Fruit fly (Drosophila melanogaster) whole organism, pupa: Measurements from ENCODE around the gene Srr.

Source experiments
- CG10348 ChIP-seq: fragments of 200-800 bp; sonication (Bioruptor generic); IDR thresholded peaks from 2 replicates; pipeline ENCODE4 v1.3.6; 2022; ENCODE audit warnings: missing biosample characterization, missing genetic modification characterization
- CG12605 ChIP-seq: fragments of 200-800 bp; sonication (Bioruptor generic); IDR thresholded peaks from 2 replicates; pipeline ENCODE4 v1.3.6; 2022; ENCODE audit warnings: missing biosample characterization, missing genetic modification characterization
- CG13204 ChIP-seq: fragments of 200-800 bp; sonication (Bioruptor generic); optimal IDR thresholded peaks from 2 replicates; lab custom pipeline; 2018; ENCODE audit warnings: missing biosample characterization, mild to moderate bottlenecking, missing genetic modification characterization, moderate library complexity
- CG14655 ChIP-seq: fragments of 200-800 bp; sonication (Bioruptor generic); optimal IDR thresholded peaks from 3 replicates; lab custom pipeline; 2017; ENCODE audit warnings: mild to moderate bottlenecking, missing biosample characterization, missing genetic modification reagents, missing genetic modification characterization
- CG15710 ChIP-seq: fragments of 200-800 bp; sonication (Bioruptor generic); optimal IDR thresholded peaks from 2 replicates; lab custom pipeline; 2018; ENCODE audit warnings: missing biosample characterization, mild to moderate bottlenecking, missing genetic modification characterization, moderate library complexity
- CG17806 ChIP-seq: fragments of 200-800 bp; sonication (Bioruptor generic); optimal IDR thresholded peaks from 2 replicates; lab custom pipeline; 2018; ENCODE audit warnings: missing biosample characterization, mild to moderate bottlenecking, missing genetic modification characterization, moderate library complexity
- CG32121 ChIP-seq: fragments of 200-800 bp; sonication (Bioruptor generic); IDR thresholded peaks from 2 replicates; pipeline ENCODE4 v1.3.6; 2022; ENCODE audit warnings: missing biosample characterization, missing genetic modification characterization
- CG34367 ChIP-seq: fragments of 200-800 bp; sonication (Bioruptor generic); optimal IDR thresholded peaks from 2 replicates; lab custom pipeline; 2018; ENCODE audit warnings: missing biosample characterization, mild to moderate bottlenecking, missing genetic modification characterization
- CG4496 ChIP-seq: fragments of 200-800 bp; sonication (Bioruptor generic); IDR thresholded peaks from 3 replicates; pipeline ENCODE4 v1.3.6; 2022; ENCODE audit warnings: missing biosample characterization, missing genetic modification characterization
- CG8159 ChIP-seq: fragments of 200-800 bp; sonication (Bioruptor generic); optimal IDR thresholded peaks from 3 replicates; lab custom pipeline; 2018; ENCODE audit warnings: missing biosample characterization, mild to moderate bottlenecking, missing genetic modification characterization, moderate library complexity
- CG8301 ChIP-seq: fragments of 200-800 bp; sonication (Bioruptor generic); optimal IDR thresholded peaks from 2 replicates; lab custom pipeline; 2018; ENCODE audit warnings: missing biosample characterization, mild to moderate bottlenecking, missing genetic modification characterization
- CG9948 ChIP-seq: fragments of 200-800 bp; sonication (Bioruptor generic); optimal IDR thresholded peaks from 2 replicates; lab custom pipeline; 2018; ENCODE audit warnings: missing biosample characterization, mild to moderate bottlenecking, missing genetic modification characterization, moderate library complexity
- D1 ChIP-seq: fragments of 200-800 bp; sonication (Bioruptor generic); optimal IDR thresholded peaks from 2 replicates; lab custom pipeline; 2018; ENCODE audit warnings: missing biosample characterization, mild to moderate bottlenecking, missing genetic modification characterization, moderate library complexity
- EcR ChIP-seq: fragments of 200-800 bp; sonication (Bioruptor generic); optimal IDR thresholded peaks from 3 replicates; lab custom pipeline; 2019; ENCODE audit warnings: missing biosample characterization, missing genetic modification characterization, mild to moderate bottlenecking, moderate library complexity, missing genetic modification reagents
- Ets98B ChIP-seq: fragments of 200-800 bp; sonication (Bioruptor generic); IDR thresholded peaks from 2 replicates; pipeline ENCODE4 v1.3.6; 2022; ENCODE audit warnings: missing biosample characterization, missing genetic modification characterization
- Pif1A ChIP-seq: fragments of 200-800 bp; sonication (Bioruptor generic); optimal IDR thresholded peaks from 3 replicates; lab custom pipeline; 2016; ENCODE audit warnings: missing biosample characterization, missing genetic modification characterization
- Pif1B ChIP-seq: fragments of 200-800 bp; sonication (Bioruptor generic); optimal IDR thresholded peaks from 3 replicates; lab custom pipeline; 2016; ENCODE audit warnings: missing biosample characterization, missing genetic modification characterization
- Snoo ChIP-seq: fragments of 200-800 bp; sonication (Bioruptor generic); optimal IDR thresholded peaks from 3 replicates; lab custom pipeline; 2017; ENCODE audit warnings: missing biosample characterization, mild to moderate bottlenecking, missing genetic modification characterization, inconsistent platforms
- fd96Ca ChIP-seq: fragments of 200-800 bp; sonication (Bioruptor generic); IDR thresholded peaks from 3 replicates; pipeline ENCODE4 v1.3.6; 2022; ENCODE audit warnings: missing biosample characterization, missing genetic modification characterization
- gl ChIP-seq: fragments of 200-800 bp; sonication (Bioruptor generic); optimal IDR thresholded peaks from 2 replicates; lab custom pipeline; 2018; ENCODE audit warnings: missing biosample characterization, mild to moderate bottlenecking, missing genetic modification characterization
- rn ChIP-seq: fragments of 200-800 bp; sonication (Bioruptor generic); IDR thresholded peaks from 2 replicates; pipeline ENCODE4 v1.3.6; 2022; ENCODE audit warnings: missing biosample characterization, missing genetic modification characterization

Srr gene

dm6 chr3R:9352595-9353275 is 12.5 kb upstream of the Srr start:
- TF ChIP-seq gl = no peak
- peak; percentile 58 for TF ChIP-seq EcR

dm6 chr3R:9353276-9353652 is 11.9 kb upstream of the Srr start:
- TF ChIP-seq CG14655 (GFP tag; lab: Kevin White, UChicago) (peak; percentile 94), CG8301 (tag; lab: Kevin White, UChicago) (peak; percentile 93), Pif1A (peak; percentile 83), CG9948 (tag; lab: Kevin White, UChicago) (peak; percentile 90), CG15710 (peak; percentile 82), CG34367 (tag; lab: Kevin White, UChicago) (peak; percentile 79), D1 (tag; lab: Kevin White, UChicago) (peak; percentile 89), CG12605 (GFP tag; lab: Robert Waterston, UW) (no peak), CG17806 (tag; lab: Kevin White, UChicago) (peak; percentile 85), CG13204 (GFP tag; lab: Kevin White, UChicago) (no peak), CG8159 (tag; lab: Kevin White, UChicago) (peak; percentile 93), Pif1B (peak; percentile 75), CG32121 (no peak), Snoo (tag; lab: Kevin White, UChicago) (peak; percentile 84)

- no peak for TF ChIP-seq rn
- TF ChIP-seq Snoo (tag; lab: Kevin White, UChicago) = no peak
- TF ChIP-seq CG15710 = no peak
- TF ChIP-seq CG17806 (tag; lab: Kevin White, UChicago) = no peak
- TF ChIP-seq Ets98B (GFP tag; lab: Robert Waterston, UW) = no peak
- TF ChIP-seq CG8301 (tag; lab: Kevin White, UChicago) = no peak
- TF ChIP-seq CG13204 (GFP tag; lab: Kevin White, UChicago) = no peak
- no peak for TF ChIP-seq CG34367 (tag; lab: Kevin White, UChicago)
- TF ChIP-seq CG4496 = no peak
- no peak for TF ChIP-seq CG14655 (GFP tag; lab: Kevin White, UChicago)
- no peak for TF ChIP-seq fd96Ca (GFP tag; lab: Robert Waterston, UW)
- no peak for TF ChIP-seq CG32121
- TF ChIP-seq EcR = no peak
Observed at dm6 chr3R:9355195-9355594, 10.0 kb upstream of the Srr start, which contains the start of gene CG43675. TSS of gene CG43675 (plus strand) at chr3R:9355495.

- TF ChIP-seq CG17806 (tag; lab: Kevin White, UChicago) = no peak
- no peak for TF ChIP-seq EcR
- TF ChIP-seq CG8301 (tag; lab: Kevin White, UChicago) = no peak
Observed at dm6 chr3R:9359393-9359792, 5.8 kb upstream of the Srr start.

- no peak for TF ChIP-seq CG32121
- TF ChIP-seq CG8301 (tag; lab: Kevin White, UChicago) = no peak
- TF ChIP-seq EcR = no peak
- no peak for TF ChIP-seq CG13204 (GFP tag; lab: Kevin White, UChicago)
- TF ChIP-seq CG9948 (tag; lab: Kevin White, UChicago) = no peak
- no peak for TF ChIP-seq Pif1B
- TF ChIP-seq Ets98B (GFP tag; lab: Robert Waterston, UW) = no peak
- no peak for TF ChIP-seq gl
- TF ChIP-seq CG14655 (GFP tag; lab: Kevin White, UChicago) = no peak
- no peak for TF ChIP-seq CG4496
- TF ChIP-seq CG8159 (tag; lab: Kevin White, UChicago) = no peak
- no peak for TF ChIP-seq CG10348 (GFP tag; lab: Robert Waterston, UW)
- no peak for TF ChIP-seq CG15710
- no peak for TF ChIP-seq D1 (tag; lab: Kevin White, UChicago)
- TF ChIP-seq fd96Ca (GFP tag; lab: Robert Waterston, UW) = no peak
- TF ChIP-seq CG17806 (tag; lab: Kevin White, UChicago) = no peak
Observed at dm6 chr3R:9363066-9363719, 2.0 kb upstream of the Srr start, which contains the start of gene CG18473. TSS of gene CG18473 (plus strand) at chr3R:9363305.

dm6 chr3R:9365893-9366500 is 799 bp downstream of the Srr start:
- TF ChIP-seq CG4496 (no peak), CG8301 (tag; lab: Kevin White, UChicago) (no peak), CG10348 (GFP tag; lab: Robert Waterston, UW) (no peak), gl (no peak)
- TF ChIP-seq, all 21 proteins: peak for 0

dm6 chr3R:9370413-9370812 is 5.2 kb downstream of the Srr start:
- TF ChIP-seq CG14655 (GFP tag; lab: Kevin White, UChicago) = no peak
- TF ChIP-seq D1 (tag; lab: Kevin White, UChicago) = no peak
- TF ChIP-seq CG17806 (tag; lab: Kevin White, UChicago) = no peak
- TF ChIP-seq CG12605 (GFP tag; lab: Robert Waterston, UW) = no peak
- no peak for TF ChIP-seq fd96Ca (GFP tag; lab: Robert Waterston, UW)
- TF ChIP-seq CG8159 (tag; lab: Kevin White, UChicago) = no peak
- no peak for TF ChIP-seq CG15710
- TF ChIP-seq CG9948 (tag; lab: Kevin White, UChicago) = no peak
- no peak for TF ChIP-seq rn
- TF ChIP-seq EcR = no peak
- no peak for TF ChIP-seq CG10348 (GFP tag; lab: Robert Waterston, UW)
- peak; percentile 33 for TF ChIP-seq CG8301 (tag; lab: Kevin White, UChicago)
- TF ChIP-seq CG34367 (tag; lab: Kevin White, UChicago) = no peak
- TF ChIP-seq Pif1A = peak; percentile 24
- TF ChIP-seq CG13204 (GFP tag; lab: Kevin White, UChicago) = no peak
- no peak for TF ChIP-seq gl
- no peak for TF ChIP-seq CG4496
- peak; percentile 63; the same call in 1 of the 2 replicates for TF ChIP-seq Ets98B (GFP tag; lab: Robert Waterston, UW)
- TF ChIP-seq CG32121 = peak; percentile 65; the same call in 1 of the 2 replicates
- TF ChIP-seq Snoo (tag; lab: Kevin White, UChicago) = no peak
- TF ChIP-seq Pif1B = no peak
